Fruit fly (Drosophila melanogaster): Measurements from ENCODE around the gene Tsen34.
A peak's percentile ranks its signal among the peaks of the same experiment; 100 is the strongest.

Gene Tsen34

DNA sequence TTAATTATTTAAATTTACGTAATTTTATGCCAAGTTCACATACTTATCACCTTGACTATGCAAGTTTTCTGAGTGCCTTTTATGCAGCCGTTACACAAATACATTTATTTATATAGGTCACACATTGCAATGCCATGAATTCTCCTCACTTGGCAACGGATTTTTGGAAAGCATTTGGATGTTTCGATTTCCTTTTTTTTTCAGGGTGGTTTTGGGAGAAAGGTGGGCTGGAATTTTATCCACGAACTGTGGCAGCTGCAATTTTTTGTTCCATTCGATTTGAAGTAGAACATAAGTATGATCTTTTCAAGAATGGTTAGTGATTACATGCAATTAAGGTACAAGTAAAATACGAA, 20.2 kb upstream of the Tsen34 start:
- TF ChIP-seq Smox (GFP tag; optimal IDR thresholded peaks at IDR 0.05) (no peak), ss (GFP tag; optimal IDR thresholded peaks at IDR 0.05) (no peak), CG6792 (GFP tag; optimal IDR thresholded peaks at IDR 0.05) (no peak), CG15336 (GFP tag; IDR thresholded peaks at IDR 0.05) (no peak), spab (GFP tag; optimal IDR thresholded peaks at IDR 0.05) (no peak), eg (GFP tag; IDR thresholded peaks at IDR 0.05) (no peak), pdm3 (GFP tag; optimal IDR thresholded peaks at IDR 0.05) (no peak), acj6 (GFP tag; optimal IDR thresholded peaks at IDR 0.05) (no peak), Sox102F (GFP tag; optimal IDR thresholded peaks at IDR 0.05) (no peak), Gug (GFP tag; IDR thresholded peaks at IDR 0.05) (no peak), CG6808 (GFP tag; optimal IDR thresholded peaks at IDR 0.05) (no peak), CG34406 (GFP tag; optimal IDR thresholded peaks at IDR 0.05) (no peak), CG16779 (tag; optimal IDR thresholded peaks at IDR 0.05) (no peak), net (GFP tag; optimal IDR thresholded peaks at IDR 0.05) (no peak), CG8632 (GFP tag; optimal IDR thresholded peaks at IDR 0.05) (no peak)

dm6 chr3L:14781082-14781862, 19.6 kb upstream of the Tsen34 start:
- TF ChIP-seq CG6276 (GFP tag; optimal IDR thresholded peaks at IDR 0.05) (peak; percentile 52), CG11902 (GFP tag; optimal IDR thresholded peaks at IDR 0.05) (peak; percentile 53), CG16779 (tag; optimal IDR thresholded peaks at IDR 0.05) (peak; percentile 59), ss (GFP tag; optimal IDR thresholded peaks at IDR 0.05) (peak; percentile 89 to 96), achi (GFP tag; optimal IDR thresholded peaks at IDR 0.05) (peak; percentile 53), CG15336 (GFP tag; IDR thresholded peaks at IDR 0.05) (peak; percentile 51), Hr4 (GFP tag; optimal IDR thresholded peaks at IDR 0.05) (peak; percentile 68), spab (GFP tag; optimal IDR thresholded peaks at IDR 0.05) (peak; percentile 40), CG11762 (GFP tag; optimal IDR thresholded peaks at IDR 0.05; ENCODE audit: insufficient read depth) (peak; percentile 53), CG8119 (GFP tag; IDR thresholded peaks at IDR 0.05) (peak; percentile 55), CG10669 (GFP tag; optimal IDR thresholded peaks at IDR 0.05) (peak; percentile 43), CG32006 (GFP tag; optimal IDR thresholded peaks at IDR 0.05) (peak; percentile 82), CG7368 (GFP tag; optimal IDR thresholded peaks at IDR 0.05) (no peak), eg (GFP tag; IDR thresholded peaks at IDR 0.05) (peak; percentile 68), CG9139 (GFP tag; optimal IDR thresholded peaks at IDR 0.05) (peak; percentile 84), Smox (GFP tag; optimal IDR thresholded peaks at IDR 0.05) (no peak), fkh (GFP tag; optimal IDR thresholded peaks at IDR 0.05) (peak; percentile 88), CG8319 (GFP tag; optimal IDR thresholded peaks at IDR 0.05) (peak; percentile 55), OdsH (GFP tag; optimal IDR thresholded peaks at IDR 0.05) (peak; percentile 63), Ets21C (GFP tag; optimal IDR thresholded peaks at IDR 0.05) (peak; percentile 33), CG4318 (GFP tag; optimal IDR thresholded peaks at IDR 0.05) (peak; percentile 13), Blimp-1 (GFP tag; optimal IDR thresholded peaks at IDR 0.05) (peak; percentile 30), dac (GFP tag; optimal IDR thresholded peaks at IDR 0.05) (no peak), dsx (GFP tag; optimal IDR thresholded peaks at IDR 0.05; ENCODE audit: poor library complexity, severe bottlenecking) (peak; percentile 68), Eip93F (GFP tag; optimal IDR thresholded peaks at IDR 0.05) (no peak), Ets96B (tag; optimal IDR thresholded peaks at IDR 0.05) (peak; percentile 5), CG34406 (GFP tag; optimal IDR thresholded peaks at IDR 0.05) (peak; percentile 72), CG3919 (GFP tag; optimal IDR thresholded peaks at IDR 0.05) (peak; percentile 67), Gug (GFP tag; IDR thresholded peaks at IDR 0.05) (no peak), topi (GFP tag; optimal IDR thresholded peaks at IDR 0.05) (peak; percentile 58), cyc (GFP tag; optimal IDR thresholded peaks at IDR 0.05) (peak; percentile 59), CG11294 (GFP tag; IDR thresholded peaks at IDR 0.05) (no peak), CG6163 (GFP tag; IDR thresholded peaks at IDR 0.05) (peak; percentile 80), Hr38 (GFP tag; optimal IDR thresholded peaks at IDR 0.05) (no peak), salr (GFP tag; optimal IDR thresholded peaks at IDR 0.05) (peak; percentile 51 to 70), CG10631 (GFP tag; optimal IDR thresholded peaks at IDR 0.05) (peak; percentile 66), Lpt (GFP tag; optimal IDR thresholded peaks at IDR 0.05) (peak; percentile 82), CG6854 (GFP tag; optimal IDR thresholded peaks at IDR 0.05) (peak; percentile 89), Sox102F (GFP tag; optimal IDR thresholded peaks at IDR 0.05) (peak; percentile 38), CG6792 (GFP tag; optimal IDR thresholded peaks at IDR 0.05) (peak; percentile 65), fd59A (GFP tag; optimal IDR thresholded peaks at IDR 0.05) (no peak), Met (GFP tag; optimal IDR thresholded peaks at IDR 0.05) (peak; percentile 61)
